Worm (Caenorhabditis elegans) whole organism, L3 larva: ENCODE measurements around the gene F42A10.7.

Source experiments
- R02D3.7 ChIP-seq: fragments of 150-350 bp; optimal IDR thresholded peaks from 2 replicates; lab custom pipeline; 2014; ENCODE audit warnings: missing biosample characterization, missing genetic modification characterization
- ZK546.5 ChIP-seq: sonication (generic microtip); optimal IDR thresholded peaks from 2 replicates; lab custom pipeline; 2017; ENCODE audit warnings: missing biosample characterization, missing genetic modification characterization
- aly-2 ChIP-seq: fragments of 150-350 bp; optimal IDR thresholded peaks from 2 replicates; lab custom pipeline; 2014; ENCODE audit warnings: missing biosample characterization, missing genetic modification characterization
- ama-1 ChIP-seq: fragments of 150-350 bp; optimal IDR thresholded peaks from 2 replicates; lab custom pipeline; 2018
- ceh-16 ChIP-seq: sonication (generic microtip); optimal IDR thresholded peaks from 2 replicates; lab custom pipeline; 2017; ENCODE audit warnings: missing biosample characterization, missing genetic modification characterization
- ceh-28 ChIP-seq: fragments of 150-350 bp; optimal IDR thresholded peaks from 2 replicates; lab custom pipeline; 2014; ENCODE audit warnings: missing biosample characterization, missing genetic modification reagents, missing genetic modification characterization
- daf-12 ChIP-seq: fragments of 150-350 bp; optimal IDR thresholded peaks from 2 replicates; lab custom pipeline; 2014; ENCODE audit warnings: missing biosample characterization, missing genetic modification reagents, missing genetic modification characterization
- egl-27 ChIP-seq: sonication (generic microtip); optimal IDR thresholded peaks from 4 replicates; lab custom pipeline; 2017; ENCODE audit warnings: missing biosample characterization, missing genetic modification reagents, missing genetic modification characterization
- egl-5 ChIP-seq: fragments of 150-350 bp; optimal IDR thresholded peaks from 2 replicates; lab custom pipeline; 2017; ENCODE audit warnings: missing biosample characterization, missing genetic modification reagents, missing genetic modification characterization, inconsistent platforms
- elt-2 ChIP-seq: sonication (generic microtip); optimal IDR thresholded peaks from 2 replicates; lab custom pipeline; 2016; ENCODE audit warnings: missing genetic modification reagents, mild to moderate bottlenecking, missing genetic modification characterization, missing compliant biosample characterization
- elt-3 ChIP-seq, 3 experiments: fragments of 150-350 bp in 1 of 3; sonication (generic microtip) in 2 of 3; optimal IDR thresholded peaks; 2 replicates in 2 of 3; 4 replicates in 1 of 3; lab custom pipeline; 2014 to 2017; ENCODE audit warnings: missing biosample characterization in 3 of 3, missing genetic modification characterization in 3 of 3
- eor-1 ChIP-seq, 2 experiments: fragments of 150-350 bp; optimal IDR thresholded peaks; 2 replicates each; lab custom pipeline; 2014 to 2018; ENCODE audit warnings: missing biosample characterization in 2 of 2, missing genetic modification characterization in 2 of 2
- fkh-10 ChIP-seq: sonication (generic microtip); optimal IDR thresholded peaks from 2 replicates; lab custom pipeline; 2017; ENCODE audit warnings: missing biosample characterization, missing genetic modification reagents, missing genetic modification characterization
- fkh-2 ChIP-seq: fragments of 150-350 bp; optimal IDR thresholded peaks from 2 replicates; lab custom pipeline; 2014; ENCODE audit warnings: missing biosample characterization, missing genetic modification reagents, missing genetic modification characterization
- fos-1 ChIP-seq: fragments of 150-350 bp; optimal IDR thresholded peaks from 2 replicates; lab custom pipeline; 2014; ENCODE audit warnings: missing biosample characterization, missing genetic modification characterization
- hmg-11 ChIP-seq: sonication (generic microtip); optimal IDR thresholded peaks from 2 replicates; lab custom pipeline; 2016; ENCODE audit warnings: missing genetic modification characterization, missing compliant biosample characterization
- jun-1 ChIP-seq: fragments of 150-350 bp; optimal IDR thresholded peaks from 2 replicates; lab custom pipeline; 2014; ENCODE audit warnings: missing biosample characterization, missing genetic modification reagents, missing genetic modification characterization
- lin-15B ChIP-seq: fragments of 150-350 bp; optimal IDR thresholded peaks from 2 replicates; lab custom pipeline; 2014; ENCODE audit warnings: missing biosample characterization, missing genetic modification characterization
- lsy-12 ChIP-seq: sonication (generic microtip); optimal IDR thresholded peaks from 2 replicates; lab custom pipeline; 2016; ENCODE audit warnings: mild to moderate bottlenecking, missing genetic modification characterization, missing compliant biosample characterization
- mdl-1 ChIP-seq: fragments of 150-350 bp; optimal IDR thresholded peaks from 2 replicates; lab custom pipeline; 2014; ENCODE audit warnings: missing biosample characterization, missing genetic modification characterization
- mml-1 ChIP-seq: fragments of 150-350 bp; sonication (generic microtip); optimal IDR thresholded peaks from 3 replicates; lab custom pipeline; 2014; ENCODE audit warnings: missing biosample characterization, missing genetic modification characterization
- nfya-1 ChIP-seq: sonication (generic microtip); optimal IDR thresholded peaks from 2 replicates; lab custom pipeline; 2017; ENCODE audit warnings: missing genetic modification characterization, mild to moderate bottlenecking, missing compliant biosample characterization, antibody characterized with exemption, moderate library complexity; ENCODE audit not compliant: insufficient read depth
- nhr-11 ChIP-seq: fragments of 150-350 bp; optimal IDR thresholded peaks from 2 replicates; lab custom pipeline; 2014; ENCODE audit warnings: missing biosample characterization, missing genetic modification characterization
- nhr-12 ChIP-seq: fragments of 150-350 bp; optimal IDR thresholded peaks from 2 replicates; lab custom pipeline; 2014; ENCODE audit warnings: missing biosample characterization, missing genetic modification characterization
- nhr-23 ChIP-seq: fragments of 150-350 bp; optimal IDR thresholded peaks from 2 replicates; lab custom pipeline; 2014; ENCODE audit warnings: missing biosample characterization, missing genetic modification reagents, missing genetic modification characterization
- nhr-25 ChIP-seq: sonication (generic microtip); optimal IDR thresholded peaks from 2 replicates; lab custom pipeline; 2017; ENCODE audit warnings: missing biosample characterization, missing genetic modification characterization
- nhr-43 ChIP-seq: sonication (generic microtip); optimal IDR thresholded peaks from 2 replicates; lab custom pipeline; 2016; ENCODE audit warnings: mild to moderate bottlenecking, missing genetic modification characterization, missing compliant biosample characterization; ENCODE audit not compliant: poor library complexity, severe bottlenecking
- nhr-76 ChIP-seq: fragments of 150-350 bp; sonication (generic microtip); optimal IDR thresholded peaks from 5 replicates; lab custom pipeline; 2014; ENCODE audit warnings: missing biosample characterization, missing genetic modification characterization
- nhr-77 ChIP-seq: fragments of 150-350 bp; optimal IDR thresholded peaks from 2 replicates; lab custom pipeline; 2014; ENCODE audit warnings: missing biosample characterization, missing genetic modification characterization
- pha-4 ChIP-seq: fragments of 150-350 bp; optimal IDR thresholded peaks from 2 replicates; lab custom pipeline; 2014; ENCODE audit warnings: missing biosample characterization, missing genetic modification reagents, missing genetic modification characterization
- pqm-1 ChIP-seq: fragments of 150-350 bp; optimal IDR thresholded peaks from 2 replicates; lab custom pipeline; 2017; ENCODE audit warnings: missing biosample characterization, missing genetic modification characterization, inconsistent platforms
- skn-1 ChIP-seq: fragments of 150-350 bp; optimal IDR thresholded peaks from 2 replicates; lab custom pipeline; 2014; ENCODE audit warnings: missing biosample characterization, missing genetic modification characterization
- snpc-4 ChIP-seq: fragments of 150-350 bp; optimal IDR thresholded peaks from 2 replicates; lab custom pipeline; 2014; ENCODE audit warnings: missing biosample characterization, missing genetic modification characterization
- tbx-2 ChIP-seq: sonication (generic microtip); optimal IDR thresholded peaks from 2 replicates; lab custom pipeline; 2016; ENCODE audit warnings: mild to moderate bottlenecking, missing genetic modification characterization, missing compliant biosample characterization
- ztf-4 ChIP-seq: fragments of 150-350 bp; optimal IDR thresholded peaks from 2 replicates; lab custom pipeline; 2014; ENCODE audit warnings: missing biosample characterization, missing genetic modification characterization

Gene F42A10.7

ce11 chrIII:6166634-6167033 is 11.9 kb downstream of the F42A10.7 start:
- TF ChIP-seq fkh-2 (tag; lab: Kevin White, UChicago), result no peak
- TF ChIP-seq nhr-43 (tag; lab: Kevin White, UChicago), result no peak
- no peak for TF ChIP-seq eor-1 (tag; optimal IDR thresholded peaks at IDR 0.05; lab: Kevin White, UChicago)
- no peak for TF ChIP-seq nhr-12 (tag; lab: Kevin White, UChicago)
- TF ChIP-seq nhr-76, result no peak
- TF ChIP-seq ceh-16 (tag; lab: Kevin White, UChicago), result no peak
- TF ChIP-seq daf-12, result no peak
- no peak for TF ChIP-seq mdl-1 (tag; lab: Kevin White, UChicago)
- TF ChIP-seq, all 47 proteins: peak for 0

- TF ChIP-seq ama-1 (lab: Kevin White, UChicago), result peak; percentile 73
- no peak for TF ChIP-seq ztf-4 (tag; lab: Kevin White, UChicago)
Measured at ce11 chrIII:6165240-6165639, 13.2 kb downstream of the F42A10.7 start.

ce11 chrIII:6164253-6164971 is 14.1 kb downstream of the F42A10.7 start, which contains the start of gene F42A10.9:
Gene F42A10.9 (plus strand): TSS chrIII:6164573.
- TF ChIP-seq nhr-43 (tag; lab: Kevin White, UChicago), result peak; percentile 9
- TF ChIP-seq ZK546.5 (tag; lab: Kevin White, UChicago), result no peak
- TF ChIP-seq ama-1 (lab: Kevin White, UChicago), result peak; percentile 88
- TF ChIP-seq nhr-25 (tag; lab: Kevin White, UChicago), result peak; percentile 20
- peak; percentile 61 for TF ChIP-seq ztf-4 (tag; lab: Kevin White, UChicago)
- TF ChIP-seq eor-1 (tag; optimal IDR thresholded peaks at IDR 0.05; lab: Kevin White, UChicago), result no peak
- TF ChIP-seq pha-4 (tag; lab: Kevin White, UChicago), result peak; percentile 17
- TF ChIP-seq elt-2 (tag; lab: Kevin White, UChicago), result peak; percentile 68
- no peak for TF ChIP-seq mml-1 (tag; lab: Kevin White, UChicago)

ce11 chrIII:6163381-6163780 is 15.1 kb downstream of the F42A10.7 start:
- no peak for TF ChIP-seq ztf-4 (tag; lab: Kevin White, UChicago)
- TF ChIP-seq aly-2 (tag; lab: Kevin White, UChicago), result no peak
- TF ChIP-seq fos-1 (tag; lab: Kevin White, UChicago), result no peak

- peak; percentile 55 for TF ChIP-seq lsy-12 (tag; lab: Kevin White, UChicago)
- TF ChIP-seq ceh-16 (tag; lab: Kevin White, UChicago), result no peak
- peak; percentile 55 for TF ChIP-seq nhr-43 (tag; lab: Kevin White, UChicago)
- TF ChIP-seq R02D3.7, result peak; percentile 5
- peak; percentile 22 for TF ChIP-seq aly-2 (tag; lab: Kevin White, UChicago)
- TF ChIP-seq snpc-4 (tag; lab: Kevin White, UChicago), result peak; percentile 27
- TF ChIP-seq nhr-11 (tag; lab: Kevin White, UChicago), result no peak
- no peak for TF ChIP-seq daf-12
- peak; percentile 78 for TF ChIP-seq jun-1
- peak; percentile 20 for TF ChIP-seq tbx-2
- peak; percentile 94 for TF ChIP-seq elt-2 (tag; lab: Kevin White, UChicago)
- peak; percentile 64 for TF ChIP-seq egl-27
- TF ChIP-seq pqm-1, result peak; percentile 60
- peak; percentile 63 for TF ChIP-seq nhr-23 (tag; lab: Kevin White, UChicago)
- peak; percentile 47 for TF ChIP-seq fkh-10
- TF ChIP-seq lin-15B, result peak; percentile 48
- TF ChIP-seq egl-5 (tag; lab: Kevin White, UChicago), result peak; percentile 38
- no peak for TF ChIP-seq ztf-4 (tag; lab: Kevin White, UChicago)
- TF ChIP-seq nhr-25 (tag; lab: Kevin White, UChicago), result peak; percentile 48
- peak; percentile 42 for TF ChIP-seq ceh-28
- no peak for TF ChIP-seq nhr-76
- TF ChIP-seq elt-3 (tag; optimal IDR thresholded peaks at IDR 0.05; lab: Kevin White, UChicago), result peak in 1 of 3 experiments; percentile 44
- peak; percentile 68 for TF ChIP-seq nfya-1 (tag; lab: Kevin White, UChicago)
- TF ChIP-seq hmg-11 (tag; lab: Kevin White, UChicago), result peak; percentile 68
- peak; percentile 47 for TF ChIP-seq skn-1
- peak; percentile 54 for TF ChIP-seq pha-4 (tag; lab: Kevin White, UChicago)
- TF ChIP-seq nhr-77, result no peak
Measured at ce11 chrIII:6158642-6159475, 19.6 kb downstream of the F42A10.7 start, which contains the start of gene nfm-1. Gene nfm-1 (plus strand): TSS chrIII:6159453.
